Worm (Caenorhabditis elegans) whole organism, young adult: ENCODE measurements around the gene ZK666.11.

ENCODE experiments used
- C17E4.6 ChIP-seq: fragments of 200-800 bp; sonication (Bioruptor generic); IDR thresholded peaks from 2 replicates; pipeline ENCODE4 v1.3.6; 2022; ENCODE audit warnings: missing genetic modification reagents, missing genetic modification characterization, missing compliant biosample characterization
- D2030.7 ChIP-seq: fragments of 200-800 bp; sonication (Bioruptor generic); IDR thresholded peaks from 2 replicates; pipeline ENCODE4 v1.3.6; 2022; ENCODE audit warnings: missing genetic modification reagents, missing genetic modification characterization, missing compliant biosample characterization
- F52B5.7 ChIP-seq: sonication (generic microtip); optimal IDR thresholded peaks from 2 replicates; lab custom pipeline; 2016; ENCODE audit warnings: mild to moderate bottlenecking, missing genetic modification characterization, missing compliant biosample characterization
- Y67H2A.10 ChIP-seq: fragments of 200-800 bp; sonication (Bioruptor generic); conservative IDR thresholded peaks from 2 replicates; pipeline ENCODE4 v1.3.6; 2022; ENCODE audit warnings: missing genetic modification reagents, missing genetic modification characterization, missing compliant biosample characterization
- ama-1 ChIP-seq, 3 experiments: fragments of 150-350 bp in 1 of 3; sonication (generic microtip) in 2 of 3; optimal IDR thresholded peaks; 2 replicates each; lab custom pipeline; 2014 to 2018; ENCODE audit warnings: missing biosample characterization in 2 of 3, missing genetic modification characterization in 2 of 3, missing genetic modification reagents in 2 of 3
- atf-7 ChIP-seq: sonication (generic microtip); optimal IDR thresholded peaks from 2 replicates; lab custom pipeline; 2017; ENCODE audit warnings: mild to moderate bottlenecking, missing genetic modification characterization, missing compliant biosample characterization
- cebp-1 ChIP-seq, 2 experiments: fragments of 200-800 bp in 1 of 2; sonication (Bioruptor generic) in 1 of 2; sonication (generic microtip) in 1 of 2; IDR thresholded peaks in 1 of 2; optimal IDR thresholded peaks in 1 of 2; 2 replicates each; pipeline versions ENCODE4 v1.3.6 to Lab custom; 2017 to 2022; ENCODE audit warnings: missing compliant biosample characterization in 2 of 2, missing genetic modification characterization in 2 of 2, mild to moderate bottlenecking in 1 of 2, missing genetic modification reagents in 1 of 2, moderate library complexity in 1 of 2
- chd-7 ChIP-seq: sonication (generic microtip); optimal IDR thresholded peaks from 2 replicates; lab custom pipeline; 2016; ENCODE audit warnings: mild to moderate bottlenecking, missing genetic modification characterization, moderate library complexity, missing compliant biosample characterization
- him-1 ChIP-seq: sonication (generic microtip); optimal IDR thresholded peaks from 2 replicates; lab custom pipeline; 2016; ENCODE audit warnings: missing genotype, missing genetic modification reagents, missing genetic modification characterization, missing compliant biosample characterization
- nhr-120 ChIP-seq: fragments of 200-800 bp; sonication (Bioruptor generic); IDR thresholded peaks from 2 replicates; pipeline ENCODE4 v1.3.6; 2022; ENCODE audit warnings: missing genetic modification characterization, missing compliant biosample characterization
- sptf-2 ChIP-seq: fragments of 200-800 bp; sonication (Bioruptor generic); optimal IDR thresholded peaks from 2 replicates; lab custom pipeline; 2018; ENCODE audit warnings: mild to moderate bottlenecking, missing genetic modification characterization, missing compliant biosample characterization
- zim-3 ChIP-seq: sonication (generic microtip); optimal IDR thresholded peaks from 2 replicates; lab custom pipeline; 2017; ENCODE audit warnings: mild to moderate bottlenecking, missing genetic modification characterization, moderate library complexity, missing compliant biosample characterization
- ztf-18 ChIP-seq: sonication (generic microtip); optimal IDR thresholded peaks from 2 replicates; lab custom pipeline; 2016; ENCODE audit warnings: missing genotype, mild to moderate bottlenecking, missing genetic modification characterization, missing compliant biosample characterization

- TF ChIP-seq him-1 (tag; lab: Kevin White, UChicago) (no peak), chd-7 (tag; lab: Kevin White, UChicago) (peak; percentile 50), ztf-18 (tag; lab: Kevin White, UChicago) (peak; percentile 27), C17E4.6 (GFP tag; lab: Robert Waterston, UW) (no peak), atf-7 (tag; lab: Kevin White, UChicago) (no peak), zim-3 (tag; lab: Kevin White, UChicago) (no peak), cebp-1 (GFP tag; IDR thresholded peaks at IDR 0.05; lab: Robert Waterston, UW) (no peak), cebp-1 (tag; optimal IDR thresholded peaks at IDR 0.05; lab: Kevin White, UChicago) (peak; percentile 66), ama-1 (optimal IDR thresholded peaks at IDR 0.05; lab: Kevin White, UChicago) (no peak), ama-1 (GFP tag; optimal IDR thresholded peaks at IDR 0.05; lab: Kevin White, UChicago) (no peak), D2030.7 (GFP tag; lab: Robert Waterston, UW) (0 out of 2 replicates have a peak, but pooled peaks have one; percentile 10), F52B5.7 (tag; lab: Kevin White, UChicago) (peak; percentile 30), nhr-120 (no peak), Y67H2A.10 (GFP tag; lab: Robert Waterston, UW) (no peak), sptf-2 (no peak)
Observed at ce11 chrII:10527649-10528134, 45.4 kb downstream of the ZK666.11 start, which contains the start of gene mab-10.
